Fruit fly (Drosophila melanogaster) whole organism, wandering third instar larva: ENCODE data around the gene TwdlV.
A peak's percentile ranks its signal among the peaks of the same experiment; 100 is the strongest.

Experiments used
- Abd-B ChIP-seq: fragments of >200 bp; optimal IDR thresholded peaks from 2 replicates; lab custom pipeline; 2017; ENCODE audit warnings: missing biosample characterization, missing genetic modification characterization
- CG32264 ChIP-seq: fragments of 200-800 bp; sonication (Bioruptor generic); optimal IDR thresholded peaks from 2 replicates; lab custom pipeline; 2016; ENCODE audit warnings: missing biosample characterization, missing genetic modification characterization
- CG9705 ChIP-seq: fragments of 200-800 bp; sonication (Bioruptor generic); optimal IDR thresholded peaks from 2 replicates; lab custom pipeline; 2018; ENCODE audit warnings: missing biosample characterization, mild to moderate bottlenecking, missing genetic modification characterization
- CrebA ChIP-seq: fragments of 200-800 bp; sonication (Bioruptor generic); optimal IDR thresholded peaks from 2 replicates; lab custom pipeline; 2016; ENCODE audit warnings: missing biosample characterization, mild to moderate bottlenecking, missing genetic modification characterization, borderline replicate concordance
- Dfd ChIP-seq: fragments of >200 bp; optimal IDR thresholded peaks from 2 replicates; lab custom pipeline; 2017; ENCODE audit warnings: missing biosample characterization, missing genetic modification characterization
- Dif ChIP-seq: fragments of 200-275, 200-300 bp; sonication (Bioruptor generic); optimal IDR thresholded peaks from 2 replicates; lab custom pipeline; 2018; ENCODE audit warnings: missing biosample characterization, missing genetic modification characterization; ENCODE audit not compliant: partially characterized antibody
- GATAd ChIP-seq: sonication (Bioruptor generic); optimal IDR thresholded peaks from 2 replicates; lab custom pipeline; 2016; ENCODE audit warnings: missing biosample characterization, missing genetic modification characterization
- HLH106 ChIP-seq: fragments of 200-800 bp; optimal IDR thresholded peaks from 3 replicates; lab custom pipeline; 2019; ENCODE audit warnings: missing biosample characterization, mild to moderate bottlenecking, missing genetic modification characterization, moderate library complexity
- Hnf4 ChIP-seq: fragments of 200-800 bp; sonication (Bioruptor generic); optimal IDR thresholded peaks from 2 replicates; lab custom pipeline; 2016; ENCODE audit warnings: missing biosample characterization, mild to moderate bottlenecking, missing genetic modification characterization
- Hr78 ChIP-seq: fragments of >200 bp; optimal IDR thresholded peaks from 2 replicates; lab custom pipeline; 2017; ENCODE audit warnings: missing biosample characterization, missing genetic modification characterization
- Hr83 ChIP-seq: fragments of 200-300 bp; sonication (Bioruptor generic); optimal IDR thresholded peaks from 2 replicates; lab custom pipeline; 2016; ENCODE audit warnings: missing biosample characterization, mild to moderate bottlenecking, missing genetic modification characterization, moderate library complexity; ENCODE audit not compliant: poor library complexity, severe bottlenecking
- Jra ChIP-seq: sonication (Bioruptor generic); optimal IDR thresholded peaks from 2 replicates; lab custom pipeline; 2016; ENCODE audit warnings: missing biosample characterization, missing genetic modification characterization
- Mio ChIP-seq: sonication (Bioruptor generic); optimal IDR thresholded peaks from 2 replicates; lab custom pipeline; 2016; ENCODE audit warnings: missing biosample characterization, missing genetic modification characterization
- Myc ChIP-seq: fragments of >200 bp; optimal IDR thresholded peaks from 2 replicates; lab custom pipeline; 2017
- N ChIP-seq: fragments of >200 bp; optimal IDR thresholded peaks from 2 replicates; lab custom pipeline; 2018; ENCODE audit warnings: missing biosample characterization, missing external identifiers, missing genetic modification characterization
- OdsH ChIP-seq: fragments of 200-800 bp; sonication (Bioruptor generic); optimal IDR thresholded peaks from 2 replicates; lab custom pipeline; 2016; ENCODE audit warnings: missing biosample characterization, mild to moderate bottlenecking, missing genetic modification characterization
- Rel ChIP-seq, 2 experiments: fragments of 200-800 bp; sonication (Bioruptor generic) in 1 of 2; optimal IDR thresholded peaks; 2 replicates in 1 of 2; 3 replicates in 1 of 2; lab custom pipeline; 2016 to 2019; ENCODE audit warnings: mild to moderate bottlenecking in 2 of 2, missing biosample characterization in 2 of 2, missing genetic modification characterization in 2 of 2, moderate library complexity in 1 of 2
- Sp1 ChIP-seq: fragments of 200-800 bp; sonication (Bioruptor generic); optimal IDR thresholded peaks from 3 replicates; lab custom pipeline; 2019; ENCODE audit warnings: missing biosample characterization, mild to moderate bottlenecking, missing genetic modification characterization, moderate library complexity
- Vsx2 ChIP-seq: fragments of 200-300, 225-300 bp; sonication (Bioruptor generic); optimal IDR thresholded peaks from 2 replicates; lab custom pipeline; 2018; ENCODE audit warnings: missing biosample characterization, missing genetic modification characterization; ENCODE audit not compliant: partially characterized antibody
- br ChIP-seq: fragments of 200-800 bp; sonication (Bioruptor generic); optimal IDR thresholded peaks from 2 replicates; lab custom pipeline; 2016; ENCODE audit warnings: missing biosample characterization, missing genetic modification characterization
- brk ChIP-seq: fragments of 200-800 bp; sonication (Bioruptor generic); optimal IDR thresholded peaks from 2 replicates; lab custom pipeline; 2016; ENCODE audit warnings: missing biosample characterization, mild to moderate bottlenecking, missing genetic modification characterization
- dl ChIP-seq, 2 experiments: fragments of 175-275, 200-275 bp in 1 of 2; fragments of 200-275 bp in 1 of 2; sonication (Bioruptor generic); optimal IDR thresholded peaks; lab custom pipeline; 2018; ENCODE audit warnings: mild to moderate bottlenecking in 2 of 2, missing biosample characterization in 2 of 2, missing genetic modification characterization in 2 of 2, moderate library complexity in 2 of 2; ENCODE audit not compliant: partially characterized antibody in 2 of 2, insufficient read depth in 1 of 2
- dmrt93B ChIP-seq: fragments of 200-800 bp; sonication (Bioruptor generic); optimal IDR thresholded peaks from 2 replicates; lab custom pipeline; 2018; ENCODE audit warnings: missing biosample characterization, mild to moderate bottlenecking, missing genetic modification characterization
- dsf ChIP-seq: sonication (Bioruptor generic); optimal IDR thresholded peaks from 2 replicates; lab custom pipeline; 2016; ENCODE audit warnings: missing biosample characterization, missing genetic modification characterization, borderline replicate concordance
- ey ChIP-seq: fragments of 200-800 bp; sonication (Bioruptor generic); optimal IDR thresholded peaks from 2 replicates; lab custom pipeline; 2016; ENCODE audit warnings: missing biosample characterization, missing genetic modification characterization
- foxo ChIP-seq, 2 experiments: fragments of 200-800 bp; sonication (Bioruptor generic); optimal IDR thresholded peaks; 2 replicates in 1 of 2; 3 replicates in 1 of 2; lab custom pipeline; 2016 to 2017; ENCODE audit warnings: missing biosample characterization in 2 of 2, missing genetic modification characterization in 2 of 2
- fru ChIP-seq: fragments of 200-800 bp; sonication (Bioruptor generic); optimal IDR thresholded peaks from 3 replicates; lab custom pipeline; 2016; ENCODE audit warnings: missing biosample characterization, mild to moderate bottlenecking, missing genetic modification characterization
- h ChIP-seq: fragments of 200-800 bp; sonication (Bioruptor generic); optimal IDR thresholded peaks from 3 replicates; lab custom pipeline; 2016; ENCODE audit warnings: missing biosample characterization, mild to moderate bottlenecking, missing genetic modification characterization
- jim ChIP-seq: fragments of 175-275, 200-325 bp; sonication (Bioruptor generic); optimal IDR thresholded peaks from 2 replicates; lab custom pipeline; 2016; ENCODE audit warnings: missing biosample characterization, mild to moderate bottlenecking, missing genetic modification characterization
- lola ChIP-seq: fragments of >200 bp; optimal IDR thresholded peaks from 2 replicates; lab custom pipeline; 2017; ENCODE audit warnings: missing biosample characterization, missing genetic modification characterization
- pan ChIP-seq: fragments of >200 bp; optimal IDR thresholded peaks from 2 replicates; lab custom pipeline; 2017
- psq ChIP-seq: fragments of 200-800 bp; sonication (Bioruptor generic); optimal IDR thresholded peaks from 3 replicates; lab custom pipeline; 2017; ENCODE audit warnings: missing biosample characterization, mild to moderate bottlenecking, missing genetic modification characterization, moderate library complexity
- rgr ChIP-seq: fragments of 200-800 bp; sonication (Bioruptor generic); optimal IDR thresholded peaks from 3 replicates; lab custom pipeline; 2016; ENCODE audit warnings: missing biosample characterization, mild to moderate bottlenecking, missing genetic modification characterization
- sage ChIP-seq: fragments of 200-800 bp; sonication (Bioruptor generic); optimal IDR thresholded peaks from 2 replicates; lab custom pipeline; 2016; ENCODE audit warnings: missing biosample characterization, mild to moderate bottlenecking, missing genetic modification characterization
- sv ChIP-seq: fragments of 200-800 bp; sonication (Bioruptor generic); optimal IDR thresholded peaks from 3 replicates; lab custom pipeline; 2016; ENCODE audit warnings: missing biosample characterization, missing genetic modification characterization
- tai ChIP-seq: sonication (Bioruptor generic); optimal IDR thresholded peaks from 2 replicates; lab custom pipeline; 2016; ENCODE audit warnings: missing biosample characterization, missing genetic modification characterization
- usp ChIP-seq: fragments of >200 bp; optimal IDR thresholded peaks from 2 replicates; lab custom pipeline; 2017; ENCODE audit warnings: missing biosample characterization, missing genetic modification characterization
- woc ChIP-seq: sonication (Bioruptor generic); optimal IDR thresholded peaks from 2 replicates; lab custom pipeline; 2016; ENCODE audit warnings: missing biosample characterization, mild to moderate bottlenecking, missing genetic modification characterization

Gene TwdlV

dm6 chr3R:4232139-4233017 lies 22.1 kb upstream of the TwdlV start, which contains the start of gene CG14641:
Gene CG14641, minus strand, starts transcription at chr3R:4232342.
- TF ChIP-seq Jra (GFP tag; lab: Kevin White, UChicago) (no peak), Hnf4 (GFP tag; lab: Kevin White, UChicago) (no peak), Mio (no peak), ey (GFP tag; lab: Kevin White, UChicago) (no peak), HLH106 (tag; lab: Kevin White, UChicago) (peak; percentile 7), pan (lab: Kevin White, UChicago) (no peak), tai (GFP tag; lab: Kevin White, UChicago) (no peak), Dfd (no peak), Hr83 (GFP tag; lab: Kevin White, UChicago) (no peak), sv (GFP tag; lab: Kevin White, UChicago) (no peak), foxo (GFP tag; optimal IDR thresholded peaks at IDR 0.05; lab: Kevin White, UChicago) (no peak), psq (GFP tag; lab: Kevin White, UChicago) (no peak), dmrt93B (GFP tag; lab: Kevin White, UChicago) (peak; percentile 40), brk (GFP tag; lab: Kevin White, UChicago) (no peak), lola (GFP tag; lab: Kevin White, UChicago) (peak; percentile 98), dsf (GFP tag; lab: Kevin White, UChicago) (no peak), Myc (lab: Kevin White, UChicago) (peak; percentile 9), dl (GFP tag; optimal IDR thresholded peaks at IDR 0.05; lab: Kevin White, UChicago; ENCODE audit: insufficient read depth in 1 of 2, partially characterized antibody in 2 of 2) (no peak), sage (GFP tag; lab: Kevin White, UChicago) (no peak), Hr78 (GFP tag; lab: Kevin White, UChicago) (peak; percentile 82), Rel (GFP tag; optimal IDR thresholded peaks at IDR 0.05; lab: Kevin White, UChicago) (no peak), Rel (tag; optimal IDR thresholded peaks at IDR 0.05; lab: Kevin White, UChicago) (no peak), fru (GFP tag; lab: Kevin White, UChicago) (no peak), Vsx2 (GFP tag; lab: Kevin White, UChicago) (no peak), jim (no peak), CrebA (GFP tag; lab: Kevin White, UChicago) (no peak), Sp1 (GFP tag; lab: Kevin White, UChicago) (no peak), woc (peak; percentile 63), Abd-B (GFP tag; lab: Kevin White, UChicago) (peak; percentile 63), h (no peak), CG32264 (GFP tag; lab: Kevin White, UChicago) (no peak), OdsH (no peak), GATAd (GFP tag; lab: Kevin White, UChicago) (no peak), usp (GFP tag; lab: Kevin White, UChicago) (no peak), CG9705 (GFP tag; lab: Kevin White, UChicago) (no peak), br (GFP tag; lab: Kevin White, UChicago) (no peak), N (peak; percentile 86), rgr (GFP tag; lab: Kevin White, UChicago) (no peak), Dif (no peak)

DNA sequence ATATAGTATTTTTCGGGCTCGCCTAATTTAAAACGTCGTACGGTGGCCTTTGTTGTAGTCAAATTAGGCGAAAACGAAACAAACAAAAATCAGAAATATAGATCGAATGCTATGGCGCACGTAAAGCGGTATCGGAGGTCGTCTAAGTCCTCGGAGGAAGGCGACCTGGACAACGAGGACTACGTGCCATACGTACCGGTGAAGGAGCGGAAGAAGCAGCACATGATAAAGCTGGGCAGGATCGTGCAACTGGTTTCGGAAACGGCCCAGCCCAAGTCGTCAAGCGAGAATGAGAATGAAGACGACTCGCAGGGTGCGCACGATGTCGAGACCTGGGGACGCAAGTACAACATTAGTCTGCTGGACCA lies 21.5 kb upstream of the TwdlV start, which contains the start of gene abs:
Gene abs (plus strand): TSS at position 30 of the 368 bp plus-strand sequence.
- TF ChIP-seq Jra (GFP tag; lab: Kevin White, UChicago) (no peak), pan (lab: Kevin White, UChicago) (no peak), Dif (no peak), usp (GFP tag; lab: Kevin White, UChicago) (no peak), ey (GFP tag; lab: Kevin White, UChicago) (no peak), h (no peak), Rel (GFP tag; optimal IDR thresholded peaks at IDR 0.05; lab: Kevin White, UChicago) (no peak), Rel (tag; optimal IDR thresholded peaks at IDR 0.05; lab: Kevin White, UChicago) (no peak)
